Fruit fly (Drosophila melanogaster) whole organism, embryonic: ENCODE measurements around the gene Shmt.

Source experiments
- Abd-B ChIP-seq: fragments of 200-800 bp; sonication (Bioruptor generic); optimal IDR thresholded peaks from 2 replicates; lab custom pipeline; 2018; ENCODE audit warnings: missing biosample characterization, mild to moderate bottlenecking, missing genetic modification characterization, moderate library complexity
- Asciz ChIP-seq: fragments of 200-800 bp; sonication (Bioruptor generic); optimal IDR thresholded peaks from 2 replicates; lab custom pipeline; 2017; ENCODE audit warnings: missing biosample characterization, mild to moderate bottlenecking, missing genetic modification characterization, missing genetic modification reagents
- Awh ChIP-seq: fragments of 200-800 bp; sonication (Bioruptor generic); IDR thresholded peaks from 2 replicates; pipeline ENCODE4, ENCODE4 v1.3.6; 2022; ENCODE audit warnings: missing biosample characterization, missing genetic modification characterization
- Bteb2 ChIP-seq: fragments of 200-800 bp; sonication (Bioruptor generic); optimal IDR thresholded peaks from 2 replicates; lab custom pipeline; 2016; ENCODE audit warnings: missing biosample characterization, missing genetic modification characterization
- CG11398 ChIP-seq: fragments of 200-800 bp; sonication (Bioruptor generic); optimal IDR thresholded peaks from 2 replicates; lab custom pipeline; 2016; ENCODE audit warnings: missing biosample characterization, missing genetic modification characterization
- CG1233 ChIP-seq: fragments of 200-800 bp; sonication (Bioruptor generic); optimal IDR thresholded peaks from 4 replicates; lab custom pipeline; 2018; ENCODE audit warnings: missing biosample characterization, mild to moderate bottlenecking, missing genetic modification characterization
- CG14860 ChIP-seq: fragments of 200-800 bp; sonication (Bioruptor generic); IDR thresholded peaks from 3 replicates; pipeline ENCODE4 v1.3.6; 2022; ENCODE audit warnings: missing biosample characterization, missing genetic modification characterization; ENCODE audit not compliant: partially characterized antibody
- CG1647 ChIP-seq: fragments of 200-800 bp; sonication (Bioruptor generic); optimal IDR thresholded peaks from 3 replicates; lab custom pipeline; 2016; ENCODE audit warnings: missing biosample characterization, missing genetic modification characterization
- CG18599 ChIP-seq: fragments of 200-800 bp; sonication (Bioruptor generic); optimal IDR thresholded peaks from 3 replicates; lab custom pipeline; 2017; ENCODE audit warnings: missing biosample characterization, missing genetic modification characterization, mild to moderate bottlenecking, moderate library complexity, missing genetic modification reagents
- CG2116 ChIP-seq: fragments of 200-800 bp; sonication (Bioruptor generic); optimal IDR thresholded peaks from 3 replicates; lab custom pipeline; 2018; ENCODE audit warnings: missing biosample characterization, mild to moderate bottlenecking, missing genetic modification characterization
- CG2129 ChIP-seq: fragments of 200-800 bp; sonication (Bioruptor generic); IDR thresholded peaks from 2 replicates; pipeline ENCODE4 v1.3.6; 2022; ENCODE audit warnings: missing biosample characterization, missing genetic modification characterization; ENCODE audit not compliant: partially characterized antibody
- CG3163 ChIP-seq: fragments of 200-800 bp; sonication (Bioruptor generic); optimal IDR thresholded peaks from 3 replicates; lab custom pipeline; 2016; ENCODE audit warnings: missing biosample characterization, missing genetic modification characterization
- CG3847 ChIP-seq: fragments of 200-800 bp; sonication (Bioruptor generic); IDR thresholded peaks from 2 replicates; pipeline ENCODE4 v1.3.6; 2022; ENCODE audit warnings: missing biosample characterization, missing genetic modification characterization
- CG4707 ChIP-seq: fragments of 200-800 bp; sonication (Bioruptor generic); optimal IDR thresholded peaks from 2 replicates; lab custom pipeline; 2018; ENCODE audit warnings: missing biosample characterization, mild to moderate bottlenecking, missing genetic modification characterization, moderate library complexity
- CG6683 ChIP-seq: fragments of 200-800 bp; sonication (Bioruptor generic); optimal IDR thresholded peaks from 2 replicates; lab custom pipeline; 2017; ENCODE audit warnings: missing biosample characterization, mild to moderate bottlenecking, missing genetic modification characterization, missing genetic modification reagents
- CG8765 ChIP-seq: fragments of 200-800 bp; sonication (Bioruptor generic); IDR thresholded peaks from 2 replicates; pipeline ENCODE4 v1.3.6; 2022; ENCODE audit warnings: missing biosample characterization, missing genetic modification characterization
- CkIIα-i1 ChIP-seq: fragments of 200-800 bp; sonication (Bioruptor generic); IDR thresholded peaks from 2 replicates; pipeline ENCODE4 v1.3.6; 2022; ENCODE audit warnings: missing biosample characterization, missing genetic modification characterization
- CrebB ChIP-seq: fragments of 200-800 bp; sonication (Bioruptor generic); optimal IDR thresholded peaks from 3 replicates; lab custom pipeline; 2018; ENCODE audit warnings: missing biosample characterization, mild to moderate bottlenecking, missing genetic modification characterization
- Dek ChIP-seq: fragments of 200-800 bp; sonication (Bioruptor generic); optimal IDR thresholded peaks from 3 replicates; lab custom pipeline; 2019; ENCODE audit warnings: missing biosample characterization, mild to moderate bottlenecking, missing genetic modification characterization, moderate library complexity
- E2f1 ChIP-seq: fragments of 200-800 bp; sonication (Bioruptor generic); IDR thresholded peaks from 2 replicates; pipeline ENCODE4 v1.3.6; 2022; ENCODE audit warnings: missing biosample characterization, missing genetic modification characterization
- GATAe ChIP-seq: fragments of 200-800 bp; sonication (Bioruptor generic); conservative IDR thresholded peaks from 2 replicates; pipeline ENCODE4 v1.3.6; 2022; ENCODE audit warnings: missing biosample characterization, missing genetic modification characterization
- Gug ChIP-seq: fragments of 200-800 bp; sonication (Bioruptor generic); IDR thresholded peaks from 4 replicates; pipeline ENCODE4 v1.3.6; 2022; ENCODE audit warnings: missing biosample characterization, missing genetic modification characterization
- HmgD ChIP-seq: fragments of 200-800 bp; sonication (Bioruptor generic); optimal IDR thresholded peaks from 3 replicates; lab custom pipeline; 2016; ENCODE audit warnings: missing biosample characterization, missing genetic modification characterization
- Jarid2 ChIP-seq: fragments of 200-800 bp; sonication (Bioruptor generic); optimal IDR thresholded peaks from 3 replicates; lab custom pipeline; 2017; ENCODE audit warnings: mild to moderate bottlenecking, missing biosample characterization, missing genetic modification reagents, missing genetic modification characterization
- Kr ChIP-seq: fragments of 200-800 bp; sonication (Bioruptor generic); optimal IDR thresholded peaks from 2 replicates; lab custom pipeline; 2017; ENCODE audit warnings: missing biosample characterization, mild to moderate bottlenecking, missing genetic modification characterization
- MTF-1 ChIP-seq: fragments of 200-800 bp; sonication (Bioruptor generic); optimal IDR thresholded peaks from 2 replicates; lab custom pipeline; 2018; ENCODE audit warnings: missing biosample characterization, mild to moderate bottlenecking, missing genetic modification characterization, borderline replicate concordance
- Mad ChIP-seq: fragments of 200-800 bp; sonication (Bioruptor generic); optimal IDR thresholded peaks from 2 replicates; lab custom pipeline; 2016; ENCODE audit warnings: missing biosample characterization, missing genetic modification characterization
- Oaz ChIP-seq: fragments of 200-800 bp; sonication (Bioruptor generic); IDR thresholded peaks from 2 replicates; pipeline ENCODE4 v1.3.6; 2022; ENCODE audit warnings: missing biosample characterization, missing genetic modification characterization
- Ptx1 ChIP-seq: fragments of 200-800 bp; sonication (Bioruptor generic); IDR thresholded peaks from 2 replicates; pipeline ENCODE4 v1.3.6; 2022; ENCODE audit warnings: missing biosample characterization, missing genetic modification characterization
- Scr ChIP-seq: fragments of 200-800 bp; sonication (Bioruptor generic); IDR thresholded peaks from 2 replicates; pipeline ENCODE4 v1.3.6; 2022; ENCODE audit warnings: missing biosample characterization, missing genetic modification characterization; ENCODE audit not compliant: partially characterized antibody
- Stat92E ChIP-seq, 3 experiments: fragments of >200 bp in 2 of 3; fragments of 200-800 bp in 1 of 3; sonication (Bioruptor generic) in 1 of 3; optimal IDR thresholded peaks; 2 replicates each; lab custom pipeline; 2017 to 2019; ENCODE audit warnings: missing biosample characterization in 3 of 3, missing genetic modification characterization in 3 of 3, mild to moderate bottlenecking in 1 of 3, moderate library complexity in 1 of 3
- ato ChIP-seq: fragments of 200-800 bp; sonication (Bioruptor generic); IDR thresholded peaks from 2 replicates; pipeline ENCODE4 v1.3.6; 2022; ENCODE audit warnings: missing biosample characterization, missing genetic modification characterization; ENCODE audit not compliant: partially characterized antibody
- bowl ChIP-seq: fragments of 200-800 bp; sonication (Bioruptor generic); IDR thresholded peaks from 2 replicates; pipeline ENCODE4 v1.3.6; 2022; ENCODE audit warnings: missing biosample characterization, missing genetic modification characterization
- crol ChIP-seq: fragments of 200-800 bp; sonication (Bioruptor generic); IDR thresholded peaks from 2 replicates; pipeline ENCODE4 v1.3.6; 2022; ENCODE audit warnings: missing biosample characterization, missing genetic modification characterization
- crp ChIP-seq, 2 experiments: fragments of 200-800 bp; sonication (Bioruptor generic); optimal IDR thresholded peaks; 2 replicates in 1 of 2; 3 replicates in 1 of 2; lab custom pipeline; 2017; ENCODE audit warnings: missing biosample characterization in 2 of 2, missing genetic modification characterization in 2 of 2, mild to moderate bottlenecking in 1 of 2, moderate library complexity in 1 of 2
- cwo ChIP-seq: fragments of 200-800 bp; sonication (Bioruptor generic); optimal IDR thresholded peaks from 3 replicates; lab custom pipeline; 2017; ENCODE audit warnings: missing biosample characterization, missing genetic modification characterization, mild to moderate bottlenecking, moderate library complexity, missing genetic modification reagents
- dmrt11E ChIP-seq: fragments of 200-800 bp; sonication (Bioruptor generic); optimal IDR thresholded peaks from 3 replicates; lab custom pipeline; 2018; ENCODE audit warnings: missing biosample characterization, mild to moderate bottlenecking, missing genetic modification characterization, moderate library complexity
- dpn ChIP-seq, 2 experiments: fragments of 200-800 bp; sonication (Bioruptor generic); optimal IDR thresholded peaks; 3 replicates each; lab custom pipeline; 2016; ENCODE audit warnings: missing biosample characterization in 2 of 2, missing genetic modification characterization in 2 of 2
- ftz-f1 ChIP-seq: fragments of 200-800 bp; sonication (Bioruptor generic); optimal IDR thresholded peaks from 2 replicates; lab custom pipeline; 2016; ENCODE audit warnings: missing biosample characterization, missing genetic modification characterization
- gcm ChIP-seq: fragments of 200-800 bp; sonication (Bioruptor generic); optimal IDR thresholded peaks from 2 replicates; lab custom pipeline; 2019; ENCODE audit warnings: missing biosample characterization, mild to moderate bottlenecking, missing genetic modification characterization, moderate library complexity
- ham ChIP-seq: fragments of 200-800 bp; sonication (Bioruptor generic); IDR thresholded peaks from 2 replicates; pipeline ENCODE4 v1.3.6; 2022; ENCODE audit warnings: missing biosample characterization, missing genetic modification characterization
- her ChIP-seq: fragments of 200-800 bp; sonication (Bioruptor generic); optimal IDR thresholded peaks from 2 replicates; lab custom pipeline; 2016; ENCODE audit warnings: missing biosample characterization, missing genetic modification characterization
- nerfin-1 ChIP-seq: fragments of 200-800 bp; sonication (Bioruptor generic); optimal IDR thresholded peaks from 3 replicates; lab custom pipeline; 2019; ENCODE audit warnings: missing biosample characterization, mild to moderate bottlenecking, missing genetic modification characterization, moderate library complexity
- p53 ChIP-seq: fragments of 200-800 bp; sonication (Bioruptor generic); optimal IDR thresholded peaks from 2 replicates; lab custom pipeline; 2016; ENCODE audit warnings: missing biosample characterization, missing genetic modification characterization
- sens-2 ChIP-seq: fragments of 200-800 bp; sonication (Bioruptor generic); IDR thresholded peaks from 2 replicates; pipeline ENCODE4 v1.3.6; 2022; ENCODE audit warnings: missing biosample characterization, missing genetic modification characterization
- slbo ChIP-seq: fragments of 200-800 bp; sonication (Bioruptor generic); IDR thresholded peaks from 2 replicates; pipeline ENCODE4 v1.3.6; 2022; ENCODE audit warnings: missing biosample characterization, missing genetic modification characterization
- sob ChIP-seq: fragments of 200-800 bp; sonication (Bioruptor generic); IDR thresholded peaks from 2 replicates; pipeline ENCODE4 v1.3.6; 2022; ENCODE audit warnings: missing biosample characterization, missing genetic modification characterization
- unc-4 ChIP-seq: fragments of 200-800 bp; sonication (Bioruptor generic); IDR thresholded peaks from 2 replicates; pipeline ENCODE4 v1.3.6; 2022; ENCODE audit warnings: missing biosample characterization, missing genetic modification characterization; ENCODE audit not compliant: partially characterized antibody

Gene Shmt

dm6 chrX:5895821-5896550 lies 20.6 kb downstream of the Shmt start (continued):
- peak; percentile 85 for TF ChIP-seq CG1647 (GFP tag; lab: Kevin White, UChicago)
- peak; percentile 83 for TF ChIP-seq dmrt11E (tag; lab: Kevin White, UChicago)
- TF ChIP-seq CkIIα-i1 (GFP tag; lab: Robert Waterston, UW): peak; percentile 44; the same call in 1 of the 2 replicates
- peak; percentile 57 for TF ChIP-seq CG6683
- peak; percentile 83 for TF ChIP-seq Abd-B (GFP tag; lab: Kevin White, UChicago)
- peak; percentile 75 for TF ChIP-seq p53
- peak; percentile 74; the same call in 1 of the 2 replicates for TF ChIP-seq Oaz
- TF ChIP-seq crp (GFP tag; optimal IDR thresholded peaks at IDR 0.05; lab: Kevin White, UChicago): peak in 1 of 2 experiments; percentile 44
- TF ChIP-seq CG2129: no peak
- TF ChIP-seq bowl (GFP tag; lab: Robert Waterston, UW): peak; percentile 85
- TF ChIP-seq CG3163: peak; percentile 67
- peak; percentile 77 for TF ChIP-seq Bteb2 (GFP tag; lab: Kevin White, UChicago)
- peak; percentile 92 for TF ChIP-seq Ptx1 (GFP tag; lab: Robert Waterston, UW)
- TF ChIP-seq slbo (GFP tag; lab: Robert Waterston, UW): peak; percentile 83
- TF ChIP-seq Jarid2 (GFP tag; lab: Kevin White, UChicago): peak; percentile 65
- TF ChIP-seq cwo (GFP tag; lab: Kevin White, UChicago): peak; percentile 73
- TF ChIP-seq CG8765 (GFP tag; lab: Robert Waterston, UW): peak; percentile 69
- TF ChIP-seq HmgD (GFP tag; lab: Kevin White, UChicago): peak; percentile 77
- TF ChIP-seq crol (GFP tag; lab: Robert Waterston, UW): peak; percentile 80
- TF ChIP-seq nerfin-1: peak; percentile 81
- no peak for TF ChIP-seq ato (GFP tag; lab: Robert Waterston, UW)
- peak; percentile 92 for TF ChIP-seq Awh
- TF ChIP-seq CG2116 (GFP tag; lab: Kevin White, UChicago): peak; percentile 28
- peak; percentile 87 for TF ChIP-seq CG18599
- TF ChIP-seq Kr (GFP tag; lab: Kevin White, UChicago): no peak
- TF ChIP-seq CG14860: no peak
- no peak for TF ChIP-seq unc-4
- no peak for TF ChIP-seq ftz-f1
- peak in 1 of 3 experiments; percentile 59 for TF ChIP-seq Stat92E (GFP tag; optimal IDR thresholded peaks at IDR 0.05; lab: Kevin White, UChicago)
- 0 out of 2 replicates have a peak, but pooled peaks have one; percentile 37 for TF ChIP-seq ham (GFP tag; lab: Robert Waterston, UW)
- TF ChIP-seq sens-2 (GFP tag; lab: Robert Waterston, UW): peak; percentile 90
- TF ChIP-seq sob (GFP tag; lab: Robert Waterston, UW): peak; percentile 90
- peak; percentile 81 for TF ChIP-seq MTF-1 (GFP tag; lab: Kevin White, UChicago)
- TF ChIP-seq CG4707 (GFP tag; lab: Kevin White, UChicago): peak; percentile 74
- TF ChIP-seq Dek (tag; lab: Kevin White, UChicago): peak; percentile 80
- peak; percentile 89 for TF ChIP-seq Asciz (GFP tag; lab: Kevin White, UChicago)
- TF ChIP-seq CG11398: peak; percentile 87
- peak; percentile 79 for TF ChIP-seq gcm (GFP tag; lab: Kevin White, UChicago)
- peak; percentile 69 for TF ChIP-seq Mad (GFP tag; lab: Kevin White, UChicago)
- peak; percentile 83 for TF ChIP-seq CG1233 (GFP tag; lab: Kevin White, UChicago)
- TF ChIP-seq CG3847 (GFP tag; lab: Robert Waterston, UW): peak; percentile 76
- no peak for TF ChIP-seq Scr (GFP tag; lab: Robert Waterston, UW)
- TF ChIP-seq dpn (GFP tag; optimal IDR thresholded peaks at IDR 0.05; lab: Kevin White, UChicago): peak; percentile 88 to 93
- TF ChIP-seq Gug: peak; percentile 88
- TF ChIP-seq GATAe (GFP tag; lab: Robert Waterston, UW): no peak
- peak; percentile 76 for TF ChIP-seq her
- peak; percentile 84 for TF ChIP-seq CrebB (tag; lab: Kevin White, UChicago)
- TF ChIP-seq E2f1 (GFP tag; lab: Robert Waterston, UW): peak; percentile 90
